Fruit fly (Drosophila melanogaster): ENCODE measurements around the gene Srp72.

DNA sequence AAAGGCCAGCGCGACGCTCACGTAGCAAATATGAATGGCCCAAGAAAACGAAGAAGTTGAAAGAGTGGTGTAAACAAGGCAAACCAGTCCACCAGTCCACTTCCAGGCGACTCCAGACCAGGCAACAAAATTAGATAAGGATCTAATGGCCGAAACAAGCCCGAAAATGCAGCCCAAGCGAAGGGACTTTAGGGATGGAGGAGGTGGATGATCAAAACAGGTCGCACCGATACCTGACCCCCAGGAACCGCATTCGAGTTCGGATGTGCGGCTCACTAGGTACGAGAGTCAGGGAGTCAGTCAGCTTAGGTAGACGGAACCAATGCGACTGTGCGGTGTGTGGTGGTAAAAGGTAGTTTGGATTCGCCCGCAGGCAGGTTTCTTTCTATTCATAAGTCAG, 45.3 kb upstream of the Srp72 start:
- TF ChIP-seq CG33017 (tag; optimal IDR thresholded peaks at IDR 0.05) (no peak), CG14711 (tag; optimal IDR thresholded peaks at IDR 0.05) (no peak), Clk (GFP tag; optimal IDR thresholded peaks at IDR 0.05) (no peak), bab1 (GFP tag; optimal IDR thresholded peaks at IDR 0.05) (no peak), ovo (GFP tag; optimal IDR thresholded peaks at IDR 0.05) (no peak), tj (GFP tag; optimal IDR thresholded peaks at IDR 0.05) (no peak), CG1620 (GFP tag; optimal IDR thresholded peaks at IDR 0.05) (no peak)

Measured in whole organism, adult.